Worm (Caenorhabditis elegans) whole organism, L4/young adult: ENCODE measurements around the gene F46B3.15.

Experiments used
- W03F9.2 ChIP-seq: fragments of 150-350 bp; optimal IDR thresholded peaks from 2 replicates; lab custom pipeline; 2014; ENCODE audit warnings: missing biosample characterization, missing genetic modification characterization
- him-1 ChIP-seq: sonication (generic microtip); optimal IDR thresholded peaks from 2 replicates; lab custom pipeline; 2016; ENCODE audit warnings: missing genotype, missing genetic modification reagents, missing genetic modification characterization, missing compliant biosample characterization

ce11 chrV:20641896-20642295 is 8.4 kb upstream of the F46B3.15 start, which contains the start of gene srxa-15:
- TF ChIP-seq him-1 (tag; lab: Kevin White, UChicago), result no peak
- no peak for TF ChIP-seq W03F9.2 (tag; lab: Kevin White, UChicago)
